Fruit fly (Drosophila melanogaster) whole organism, pupa: ENCODE results near the gene CG11307.
A peak's percentile ranks its signal among the peaks of the same experiment; 100 is the strongest.

ENCODE experiments used
- CG12605 ChIP-seq: fragments of 200-800 bp; sonication (Bioruptor generic); IDR thresholded peaks from 2 replicates; pipeline ENCODE4 v1.3.6; 2022; ENCODE audit warnings: missing biosample characterization, missing genetic modification characterization
- CG13204 ChIP-seq: fragments of 200-800 bp; sonication (Bioruptor generic); optimal IDR thresholded peaks from 2 replicates; lab custom pipeline; 2018; ENCODE audit warnings: missing biosample characterization, mild to moderate bottlenecking, missing genetic modification characterization, moderate library complexity
- CG15710 ChIP-seq: fragments of 200-800 bp; sonication (Bioruptor generic); optimal IDR thresholded peaks from 2 replicates; lab custom pipeline; 2018; ENCODE audit warnings: missing biosample characterization, mild to moderate bottlenecking, missing genetic modification characterization, moderate library complexity
- CG17806 ChIP-seq: fragments of 200-800 bp; sonication (Bioruptor generic); optimal IDR thresholded peaks from 2 replicates; lab custom pipeline; 2018; ENCODE audit warnings: missing biosample characterization, mild to moderate bottlenecking, missing genetic modification characterization, moderate library complexity
- CG4496 ChIP-seq: fragments of 200-800 bp; sonication (Bioruptor generic); IDR thresholded peaks from 3 replicates; pipeline ENCODE4 v1.3.6; 2022; ENCODE audit warnings: missing biosample characterization, missing genetic modification characterization
- CG8301 ChIP-seq: fragments of 200-800 bp; sonication (Bioruptor generic); optimal IDR thresholded peaks from 2 replicates; lab custom pipeline; 2018; ENCODE audit warnings: missing biosample characterization, mild to moderate bottlenecking, missing genetic modification characterization
- CG9948 ChIP-seq: fragments of 200-800 bp; sonication (Bioruptor generic); optimal IDR thresholded peaks from 2 replicates; lab custom pipeline; 2018; ENCODE audit warnings: missing biosample characterization, mild to moderate bottlenecking, missing genetic modification characterization, moderate library complexity
- Pif1A ChIP-seq: fragments of 200-800 bp; sonication (Bioruptor generic); optimal IDR thresholded peaks from 3 replicates; lab custom pipeline; 2016; ENCODE audit warnings: missing biosample characterization, missing genetic modification characterization
- Snoo ChIP-seq: fragments of 200-800 bp; sonication (Bioruptor generic); optimal IDR thresholded peaks from 3 replicates; lab custom pipeline; 2017; ENCODE audit warnings: missing biosample characterization, mild to moderate bottlenecking, missing genetic modification characterization, inconsistent platforms
- gl ChIP-seq: fragments of 200-800 bp; sonication (Bioruptor generic); optimal IDR thresholded peaks from 2 replicates; lab custom pipeline; 2018; ENCODE audit warnings: missing biosample characterization, mild to moderate bottlenecking, missing genetic modification characterization
- rn ChIP-seq: fragments of 200-800 bp; sonication (Bioruptor generic); IDR thresholded peaks from 2 replicates; pipeline ENCODE4 v1.3.6; 2022; ENCODE audit warnings: missing biosample characterization, missing genetic modification characterization

- TF ChIP-seq CG17806 (tag; lab: Kevin White, UChicago) = no peak
- no peak for TF ChIP-seq CG15710
- peak; percentile 41; the same call in 2 of the 3 replicates for TF ChIP-seq CG4496
- TF ChIP-seq rn (GFP tag; lab: Robert Waterston, UW) = no peak
- TF ChIP-seq gl (tag; lab: Kevin White, UChicago) = no peak
- TF ChIP-seq Snoo (tag; lab: Kevin White, UChicago) = no peak
- no peak for TF ChIP-seq CG12605 (GFP tag; lab: Robert Waterston, UW)
- no peak for TF ChIP-seq Pif1A (GFP tag; lab: Kevin White, UChicago)
- TF ChIP-seq CG9948 (tag; lab: Kevin White, UChicago) = no peak
- peak; percentile 69 for TF ChIP-seq CG13204
- TF ChIP-seq CG8301 = no peak
Measured at dm6 chr3L:21644176-21644575, 26.8 kb downstream of the CG11307 start.
